Fruit fly (Drosophila melanogaster) whole organism, prepupa: ENCODE data around the gene Shawn.

Experiments used
- Blimp-1 ChIP-seq: fragments of 200-800 bp; sonication (Bioruptor generic); optimal IDR thresholded peaks from 3 replicates; lab custom pipeline; 2017; ENCODE audit warnings: missing biosample characterization, missing genetic modification characterization, mild to moderate bottlenecking, moderate library complexity, missing genetic modification reagents
- CG10631 ChIP-seq: fragments of 200-800 bp; sonication (Bioruptor generic); optimal IDR thresholded peaks from 2 replicates; lab custom pipeline; 2016; ENCODE audit warnings: missing biosample characterization, missing genetic modification characterization
- CG11294 ChIP-seq: fragments of 200-800 bp; sonication (Bioruptor generic); IDR thresholded peaks from 2 replicates; pipeline ENCODE4 v1.3.6; 2022; ENCODE audit warnings: missing biosample characterization, missing genetic modification characterization
- CG11762 ChIP-seq: fragments of 200-800 bp; sonication (Bioruptor generic); optimal IDR thresholded peaks from 3 replicates; lab custom pipeline; 2016; ENCODE audit warnings: missing biosample characterization, missing genetic modification characterization; ENCODE audit not compliant: insufficient read depth
- CG16779 ChIP-seq: fragments of 200-800 bp; sonication (Bioruptor generic); optimal IDR thresholded peaks from 3 replicates; lab custom pipeline; 2017; ENCODE audit warnings: missing biosample characterization, mild to moderate bottlenecking, missing genetic modification characterization
- CG31627 ChIP-seq: fragments of 200-800 bp; sonication (Bioruptor generic); optimal IDR thresholded peaks from 3 replicates; lab custom pipeline; 2016; ENCODE audit warnings: missing biosample characterization, missing genetic modification characterization
- CG3919 ChIP-seq: fragments of 200-800 bp; sonication (Bioruptor generic); optimal IDR thresholded peaks from 3 replicates; lab custom pipeline; 2016; ENCODE audit warnings: missing biosample characterization, missing genetic modification characterization
- CG6276 ChIP-seq: fragments of 200-800 bp; sonication (Bioruptor generic); optimal IDR thresholded peaks from 2 replicates; lab custom pipeline; 2017; ENCODE audit warnings: missing biosample characterization, mild to moderate bottlenecking, missing genetic modification characterization
- CG6808 ChIP-seq: fragments of 200-800 bp; sonication (Bioruptor generic); optimal IDR thresholded peaks from 3 replicates; lab custom pipeline; 2017; ENCODE audit warnings: missing biosample characterization, missing genetic modification characterization, mild to moderate bottlenecking, moderate library complexity, missing genetic modification reagents
- CG8119 ChIP-seq: fragments of 200-800 bp; sonication (Bioruptor generic); IDR thresholded peaks from 3 replicates; pipeline ENCODE4 v1.3.6; 2022; ENCODE audit warnings: missing biosample characterization, missing genetic modification characterization
- CG8632 ChIP-seq: fragments of 200-800 bp; sonication (Bioruptor generic); optimal IDR thresholded peaks from 3 replicates; lab custom pipeline; 2016; ENCODE audit warnings: missing biosample characterization, missing genetic modification characterization
- Eip75B ChIP-seq: fragments of 200-800 bp; sonication (Bioruptor generic); optimal IDR thresholded peaks from 3 replicates; lab custom pipeline; 2016; ENCODE audit warnings: missing biosample characterization, missing genetic modification characterization
- Eip78C ChIP-seq: fragments of 200-800 bp; sonication (Bioruptor generic); peaks from one replicate; lab custom pipeline; 2016; ENCODE audit warnings: missing biosample characterization, missing genetic modification characterization
- Gug ChIP-seq: fragments of 200-800 bp; sonication (Bioruptor generic); IDR thresholded peaks from 2 replicates; pipeline ENCODE4 v1.3.6; 2022; ENCODE audit warnings: missing biosample characterization, missing genetic modification characterization
- Hr38 ChIP-seq: sonication (Bioruptor generic); optimal IDR thresholded peaks from 2 replicates; lab custom pipeline; 2016; ENCODE audit warnings: missing biosample characterization, missing genetic modification characterization
- Hr4 ChIP-seq: fragments of 200-800 bp; sonication (Bioruptor generic); optimal IDR thresholded peaks from 3 replicates; lab custom pipeline; 2016; ENCODE audit warnings: missing biosample characterization, missing genetic modification characterization
- Lpt ChIP-seq: fragments of 200-800 bp; sonication (Bioruptor generic); optimal IDR thresholded peaks from 3 replicates; lab custom pipeline; 2016; ENCODE audit warnings: missing biosample characterization, missing genetic modification characterization
- Smox ChIP-seq: fragments of 200-800 bp; sonication (Bioruptor generic); optimal IDR thresholded peaks from 3 replicates; lab custom pipeline; 2016; ENCODE audit warnings: missing biosample characterization, missing genetic modification characterization
- Sox102F ChIP-seq: fragments of 200-800 bp; sonication (Bioruptor generic); optimal IDR thresholded peaks from 2 replicates; lab custom pipeline; 2016; ENCODE audit warnings: missing biosample characterization, mild to moderate bottlenecking, missing genetic modification characterization
- Sox14 ChIP-seq: fragments of 200-800 bp; sonication (Bioruptor generic); optimal IDR thresholded peaks from 3 replicates; lab custom pipeline; 2016; ENCODE audit warnings: missing biosample characterization, missing genetic modification characterization
- Sox15 ChIP-seq: fragments of 200-800 bp; sonication (Bioruptor generic); optimal IDR thresholded peaks from 3 replicates; lab custom pipeline; 2016; ENCODE audit warnings: missing biosample characterization, missing genetic modification characterization
- achi ChIP-seq: fragments of 200-800 bp; sonication (Bioruptor generic); optimal IDR thresholded peaks from 3 replicates; lab custom pipeline; 2016; ENCODE audit warnings: missing biosample characterization, missing genetic modification characterization
- acj6 ChIP-seq: fragments of 200-800 bp; sonication (Bioruptor generic); optimal IDR thresholded peaks from 3 replicates; lab custom pipeline; 2016; ENCODE audit warnings: missing biosample characterization, missing genetic modification characterization
- cyc ChIP-seq: fragments of 200-800 bp; sonication (Bioruptor generic); optimal IDR thresholded peaks from 3 replicates; lab custom pipeline; 2016; ENCODE audit warnings: missing biosample characterization, missing genetic modification characterization
- dac ChIP-seq: fragments of 200-800 bp; sonication (Bioruptor generic); optimal IDR thresholded peaks from 2 replicates; lab custom pipeline; 2017; ENCODE audit warnings: missing biosample characterization, mild to moderate bottlenecking, missing genetic modification characterization
- esn ChIP-seq: fragments of 200-800 bp; sonication (Bioruptor generic); optimal IDR thresholded peaks from 2 replicates; lab custom pipeline; 2016; ENCODE audit warnings: missing biosample characterization, mild to moderate bottlenecking, missing genetic modification characterization, moderate library complexity
- fd59A ChIP-seq: fragments of 200-800 bp; sonication (Bioruptor generic); optimal IDR thresholded peaks from 2 replicates; lab custom pipeline; 2017; ENCODE audit warnings: missing biosample characterization, mild to moderate bottlenecking, missing genetic modification characterization, missing genetic modification reagents
- fkh ChIP-seq: fragments of 200-800 bp; sonication (Bioruptor generic); optimal IDR thresholded peaks from 3 replicates; lab custom pipeline; 2017; ENCODE audit warnings: missing biosample characterization, mild to moderate bottlenecking, missing genetic modification characterization, moderate library complexity
- lz ChIP-seq: fragments of 200-800 bp; sonication (Bioruptor generic); optimal IDR thresholded peaks from 3 replicates; lab custom pipeline; 2016; ENCODE audit warnings: missing biosample characterization, missing genetic modification characterization
- net ChIP-seq: fragments of 200-800 bp; sonication (Bioruptor generic); optimal IDR thresholded peaks from 3 replicates; lab custom pipeline; 2016; ENCODE audit warnings: missing biosample characterization, missing genetic modification characterization
- pdm3 ChIP-seq: fragments of 200-800 bp; sonication (Bioruptor generic); optimal IDR thresholded peaks from 3 replicates; lab custom pipeline; 2016; ENCODE audit warnings: missing biosample characterization, missing genetic modification characterization
- salr ChIP-seq, 2 experiments: fragments of 200-800 bp; sonication (Bioruptor generic); optimal IDR thresholded peaks; 3 replicates each; lab custom pipeline; 2016 to 2018; ENCODE audit warnings: missing biosample characterization in 2 of 2, missing genetic modification characterization in 2 of 2, mild to moderate bottlenecking in 1 of 2
- spab ChIP-seq: fragments of 200-800 bp; sonication (Bioruptor generic); optimal IDR thresholded peaks from 2 replicates; lab custom pipeline; 2017; ENCODE audit warnings: missing biosample characterization, mild to moderate bottlenecking, missing genetic modification characterization, missing genetic modification reagents
- svp ChIP-seq: fragments of 200-800 bp; sonication (Bioruptor generic); peaks from one replicate; lab custom pipeline; 2016; ENCODE audit warnings: missing biosample characterization, missing genetic modification characterization
- vri ChIP-seq: fragments of 200-800 bp; sonication (Bioruptor generic); optimal IDR thresholded peaks from 3 replicates; lab custom pipeline; 2016; ENCODE audit warnings: missing biosample characterization, mild to moderate bottlenecking, missing genetic modification characterization

Shawn gene

DNA sequence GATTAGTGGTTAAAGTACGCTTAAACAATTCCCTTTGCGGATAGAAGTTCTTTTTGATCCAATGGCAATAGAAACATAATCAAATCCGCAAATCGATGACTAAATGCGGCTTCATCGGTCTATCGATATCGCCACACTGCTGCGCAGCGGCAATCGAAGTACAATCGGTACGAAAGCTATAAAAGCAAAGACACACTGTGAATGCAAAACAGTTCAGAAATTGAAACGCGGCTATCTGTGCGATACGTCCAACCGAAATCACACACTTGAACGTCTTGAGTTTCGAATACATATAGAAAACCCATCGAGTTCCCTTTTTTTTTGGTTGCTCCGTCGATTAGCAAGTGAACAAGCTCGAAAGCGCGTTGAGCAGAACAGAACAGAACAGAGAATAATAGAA is 6.3 kb upstream of the Shawn start, which contains the start of gene CG14207 (continued):
- TF ChIP-seq CG10631 (GFP tag; lab: Kevin White, UChicago): no peak
- no peak for TF ChIP-seq CG11762
- peak; percentile 11 for TF ChIP-seq Sox102F (GFP tag; lab: Kevin White, UChicago)
- TF ChIP-seq fd59A (GFP tag; lab: Kevin White, UChicago): no peak
- no peak for TF ChIP-seq Smox (GFP tag; lab: Kevin White, UChicago)
- no peak for TF ChIP-seq CG11294
- TF ChIP-seq Blimp-1 (GFP tag; lab: Kevin White, UChicago): no peak
- no peak for TF ChIP-seq CG8119 (GFP tag; lab: Robert Waterston, UW)
- no peak for TF ChIP-seq Sox15 (GFP tag; lab: Kevin White, UChicago)
- TF ChIP-seq Sox14: peak; percentile 34
- TF ChIP-seq Hr4 (GFP tag; lab: Kevin White, UChicago): no peak
- no peak for TF ChIP-seq pdm3 (GFP tag; lab: Kevin White, UChicago)
- peak; percentile 50 for TF ChIP-seq vri (GFP tag; lab: Kevin White, UChicago)
- TF ChIP-seq Lpt (GFP tag; lab: Kevin White, UChicago): no peak
- TF ChIP-seq lz (GFP tag; lab: Kevin White, UChicago): no peak
- no peak for TF ChIP-seq Eip75B
- TF ChIP-seq CG3919 (GFP tag; lab: Kevin White, UChicago): peak; percentile 2
- TF ChIP-seq CG6808 (GFP tag; lab: Kevin White, UChicago): peak; percentile 31
- no peak for TF ChIP-seq dac (GFP tag; lab: Kevin White, UChicago)
- TF ChIP-seq Hr38: no peak
- TF ChIP-seq salr (GFP tag; optimal IDR thresholded peaks at IDR 0.05; lab: Kevin White, UChicago): no peak
- peak; percentile 19 for TF ChIP-seq esn (GFP tag; lab: Kevin White, UChicago)
- TF ChIP-seq net: no peak
- no peak for TF ChIP-seq achi
- TF ChIP-seq fkh (GFP tag; lab: Kevin White, UChicago): no peak
- TF ChIP-seq spab: no peak
- TF ChIP-seq acj6: no peak
- TF ChIP-seq, all 60 proteins: peak for 13

DNA sequence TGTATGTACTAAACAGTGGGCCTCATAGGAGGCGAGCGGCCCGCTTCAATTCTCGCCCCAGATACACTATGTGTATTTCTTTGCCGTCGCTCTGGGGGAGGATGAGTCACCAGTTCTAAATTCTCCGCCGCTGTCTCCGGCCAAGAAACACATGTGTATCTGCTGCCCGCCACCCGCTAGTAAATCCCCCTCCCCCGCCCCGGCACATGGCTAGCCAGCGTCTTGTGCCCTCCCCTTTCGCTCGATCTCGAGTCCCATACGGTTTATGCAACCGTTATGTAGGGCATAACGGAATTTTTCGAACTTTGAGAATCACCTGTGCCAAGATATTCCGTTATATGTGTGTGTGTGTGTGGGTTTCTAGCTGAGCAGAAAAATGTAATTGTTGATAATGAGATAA is 5.4 kb upstream of the Shawn start:
- TF ChIP-seq net: peak; percentile 10
- no peak for TF ChIP-seq CG8119 (GFP tag; lab: Robert Waterston, UW)
- TF ChIP-seq Sox15 (GFP tag; lab: Kevin White, UChicago): no peak
- TF ChIP-seq fkh (GFP tag; lab: Kevin White, UChicago): peak; percentile 37
- TF ChIP-seq lz (GFP tag; lab: Kevin White, UChicago): no peak
- TF ChIP-seq Gug (GFP tag; lab: Robert Waterston, UW): no peak
- no peak for TF ChIP-seq Eip78C (GFP tag; lab: Kevin White, UChicago)
- no peak for TF ChIP-seq CG6276 (GFP tag; lab: Kevin White, UChicago)
- no peak for TF ChIP-seq spab
- TF ChIP-seq CG31627: no peak
- no peak for TF ChIP-seq cyc (GFP tag; lab: Kevin White, UChicago)

DNA sequence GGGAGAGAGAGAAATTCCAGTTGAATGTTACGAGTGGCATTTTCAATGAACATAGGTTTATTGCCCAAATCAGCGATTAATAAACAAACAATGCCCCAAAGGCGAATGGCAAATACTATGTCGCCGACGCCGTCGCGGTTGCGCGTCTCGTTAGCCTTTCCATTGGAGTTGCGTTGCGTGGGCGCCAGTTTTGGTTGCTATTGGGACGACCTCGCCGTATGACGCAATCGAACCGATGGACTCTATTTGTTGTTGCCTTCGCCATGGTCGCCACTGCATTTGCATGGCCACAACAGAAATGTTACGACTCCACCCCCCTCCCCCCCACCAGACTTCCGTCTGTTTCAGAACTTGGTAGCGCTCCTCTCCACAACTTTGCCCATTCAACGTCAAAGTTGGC is 4.8 kb upstream of the Shawn start:
- TF ChIP-seq Gug (GFP tag; lab: Robert Waterston, UW) (no peak), CG31627 (no peak), CG16779 (tag; lab: Kevin White, UChicago) (no peak), fkh (GFP tag; lab: Kevin White, UChicago) (no peak), CG11294 (no peak)
- TF ChIP-seq, all 60 proteins: peak for 0

DNA sequence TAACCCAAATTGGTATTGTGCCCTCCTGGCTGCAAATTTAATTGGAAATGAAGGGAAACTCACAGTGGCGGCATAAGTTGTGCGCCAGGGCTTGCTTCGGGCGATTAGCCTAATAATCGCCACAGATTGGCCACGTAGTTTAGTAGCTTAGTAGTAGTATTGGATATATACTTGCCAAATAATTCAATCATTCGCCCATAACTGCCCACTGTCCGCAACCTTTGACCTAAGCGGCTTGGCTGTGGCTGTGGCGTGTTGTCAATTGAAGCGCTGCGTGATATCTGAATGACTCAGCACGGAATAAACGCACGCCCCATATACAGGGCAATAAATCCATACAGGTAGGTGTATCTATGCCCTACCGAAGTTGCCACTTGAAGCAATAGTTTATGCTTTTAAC is 4.4 kb upstream of the Shawn start:
- TF ChIP-seq CG8632: no peak
- peak; percentile 77 for TF ChIP-seq svp (GFP tag; lab: Kevin White, UChicago)
